Worm (Caenorhabditis elegans): Measurements from ENCODE around the gene C10E2.1.

Gene C10E2.1

ce11 chrX:16792700-16793176 lies 30.1 kb downstream of the C10E2.1 start, which contains the start of gene got-1.2:
Gene got-1.2, minus strand, starts transcription at chrX:16793126.
- TF ChIP-seq pqm-1 (tag; optimal IDR thresholded peaks at IDR 0.05) = no peak
- TF ChIP-seq nhr-232 (tag; optimal IDR thresholded peaks at IDR 0.05) = no peak
- TF ChIP-seq eyg-1 (tag; optimal IDR thresholded peaks at IDR 0.05) = no peak
- no peak for TF ChIP-seq che-1 (tag; optimal IDR thresholded peaks at IDR 0.05)
- TF ChIP-seq pax-1 (tag; optimal IDR thresholded peaks at IDR 0.05) = no peak
- no peak for TF ChIP-seq zip-5 (tag; optimal IDR thresholded peaks at IDR 0.05)
- TF ChIP-seq lin-11 (tag; optimal IDR thresholded peaks at IDR 0.05) = no peak
- TF ChIP-seq fax-1 (tag; optimal IDR thresholded peaks at IDR 0.05) = no peak
- no peak for TF ChIP-seq ceh-6 (GFP tag; optimal IDR thresholded peaks at IDR 0.05)
- no peak for TF ChIP-seq ceh-24 (tag; optimal IDR thresholded peaks at IDR 0.05)
- TF ChIP-seq unc-55 (GFP tag; optimal IDR thresholded peaks at IDR 0.05) = no peak
- no peak for TF ChIP-seq fkh-10 (GFP tag; optimal IDR thresholded peaks at IDR 0.05)
- no peak for TF ChIP-seq ceh-2 (tag; optimal IDR thresholded peaks at IDR 0.05)
- TF ChIP-seq sox-4 (tag; optimal IDR thresholded peaks at IDR 0.05) = no peak
- TF ChIP-seq pha-4 (tag; optimal IDR thresholded peaks at IDR 0.05) = no peak

- TF ChIP-seq gmeb-2 (tag; optimal IDR thresholded peaks at IDR 0.05) (no peak), sox-4 (tag; optimal IDR thresholded peaks at IDR 0.05) (no peak), ets-4 (tag; optimal IDR thresholded peaks at IDR 0.05) (no peak), rnt-1 (tag; optimal IDR thresholded peaks at IDR 0.05) (no peak), syd-9 (tag; optimal IDR thresholded peaks at IDR 0.05) (no peak), unc-55 (GFP tag; optimal IDR thresholded peaks at IDR 0.05) (no peak), sdc-2 (tag; optimal IDR thresholded peaks at IDR 0.05) (no peak), dmd-4 (tag; optimal IDR thresholded peaks at IDR 0.05; ENCODE audit: borderline replicate concordance) (no peak), ref-2 (tag; optimal IDR thresholded peaks at IDR 0.05) (no peak), sox-2 (GFP tag; IDR thresholded peaks at IDR 0.05) (no peak), ceh-48 (tag; optimal IDR thresholded peaks at IDR 0.05) (no peak), T23F11.4 (GFP tag; optimal IDR thresholded peaks at IDR 0.05) (no peak)
Observed at ce11 chrX:16793470-16793869, 30.8 kb downstream of the C10E2.1 start.

- peak; percentile 30 for TF ChIP-seq rnt-1 (tag; optimal IDR thresholded peaks at IDR 0.05)
- TF ChIP-seq sox-4 (tag; optimal IDR thresholded peaks at IDR 0.05) = no peak
- TF ChIP-seq F13H6.1 (tag; optimal IDR thresholded peaks at IDR 0.05) = no peak
- no peak for TF ChIP-seq ref-2 (tag; optimal IDR thresholded peaks at IDR 0.05)
- TF ChIP-seq pha-4 (tag; optimal IDR thresholded peaks at IDR 0.05) = no peak
- no peak for TF ChIP-seq unc-42 (tag; optimal IDR thresholded peaks at IDR 0.05)
Observed at ce11 chrX:16795978-16796377, 33.3 kb downstream of the C10E2.1 start, which contains the start of gene aak-2. Gene aak-2, plus strand, starts transcription at chrX:16796087.

- TF ChIP-seq ama-1 (optimal IDR thresholded peaks at IDR 0.05) (no peak), ceh-34 (tag; optimal IDR thresholded peaks at IDR 0.05) (no peak), pax-1 (tag; optimal IDR thresholded peaks at IDR 0.05) (no peak), ceh-24 (tag; optimal IDR thresholded peaks at IDR 0.05) (no peak), nhr-11 (tag; optimal IDR thresholded peaks at IDR 0.05) (no peak), tbx-7 (tag; optimal IDR thresholded peaks at IDR 0.05) (no peak), ceh-14 (tag; optimal IDR thresholded peaks at IDR 0.05) (no peak), Y22D7AL.16 (tag; optimal IDR thresholded peaks at IDR 0.05) (no peak), nfya-1 (tag; optimal IDR thresholded peaks at IDR 0.05) (peak; percentile 45), ceh-45 (GFP tag; IDR thresholded peaks at IDR 0.05) (no peak), fkh-10 (GFP tag; optimal IDR thresholded peaks at IDR 0.05) (peak; percentile 60), hlh-6 (tag; optimal IDR thresholded peaks at IDR 0.05) (peak; percentile 39), hlh-15 (tag; optimal IDR thresholded peaks at IDR 0.05) (no peak), ztf-16 (tag; optimal IDR thresholded peaks at IDR 0.05) (peak; percentile 4), fkh-6 (tag; optimal IDR thresholded peaks at IDR 0.05) (no peak), ceh-9 (tag; optimal IDR thresholded peaks at IDR 0.05) (no peak), npax-4 (tag; optimal IDR thresholded peaks at IDR 0.05) (no peak), ceh-6 (GFP tag; optimal IDR thresholded peaks at IDR 0.05) (no peak), odd-2 (tag; optimal IDR thresholded peaks at IDR 0.05) (no peak), rnt-1 (tag; optimal IDR thresholded peaks at IDR 0.05) (peak; percentile 64), zip-5 (tag; optimal IDR thresholded peaks at IDR 0.05) (no peak), dmd-4 (tag; optimal IDR thresholded peaks at IDR 0.05; ENCODE audit: borderline replicate concordance) (no peak), hlh-13 (GFP tag; optimal IDR thresholded peaks at IDR 0.05) (no peak), unc-55 (GFP tag; optimal IDR thresholded peaks at IDR 0.05) (no peak), pqm-1 (tag; optimal IDR thresholded peaks at IDR 0.05) (peak; percentile 19), sox-2 (GFP tag; IDR thresholded peaks at IDR 0.05) (no peak), ceh-19 (GFP tag; optimal IDR thresholded peaks at IDR 0.05) (no peak), pha-4 (tag; optimal IDR thresholded peaks at IDR 0.05) (no peak), pha-2 (tag; optimal IDR thresholded peaks at IDR 0.05) (no peak), ceh-31 (tag; optimal IDR thresholded peaks at IDR 0.05) (peak; percentile 83), dve-1 (tag; optimal IDR thresholded peaks at IDR 0.05) (no peak)
Observed at ce11 chrX:16796826-16797225, 34.2 kb downstream of the C10E2.1 start.
